Fruit fly (Drosophila melanogaster) whole organism, embryonic: Measurements from ENCODE around the gene gdl.

Experiments
- CG12104 ChIP-seq: fragments of 200-800 bp; sonication (Bioruptor generic); optimal IDR thresholded peaks from 3 replicates; lab custom pipeline; 2016; ENCODE audit warnings: missing biosample characterization, missing genetic modification characterization
- CG16779 ChIP-seq: fragments of 200-800 bp; sonication (Bioruptor generic); IDR thresholded peaks from 2 replicates; pipeline ENCODE4 v1.3.6; 2022; ENCODE audit warnings: missing biosample characterization, missing genetic modification characterization
- CG17328 ChIP-seq: fragments of 200-800 bp; sonication (Bioruptor generic); IDR thresholded peaks from 2 replicates; pipeline ENCODE4 v1.3.6; 2022; ENCODE audit warnings: missing biosample characterization, missing genetic modification characterization
- CG34224 ChIP-seq: fragments of 200-800 bp; sonication (Bioruptor generic); IDR thresholded peaks from 3 replicates; pipeline ENCODE4 v1.3.6; 2022; ENCODE audit warnings: missing biosample characterization, missing genetic modification characterization; ENCODE audit not compliant: partially characterized antibody
- CG5953 ChIP-seq: fragments of 200-800 bp; sonication (Bioruptor generic); IDR thresholded peaks from 2 replicates; pipeline ENCODE4 v1.3.6; 2022; ENCODE audit warnings: missing biosample characterization, missing genetic modification characterization
- D19B ChIP-seq: fragments of 200-800 bp; sonication (Bioruptor generic); optimal IDR thresholded peaks from 2 replicates; lab custom pipeline; 2017; ENCODE audit warnings: missing biosample characterization, mild to moderate bottlenecking, missing genetic modification characterization
- Dbx ChIP-seq: fragments of 200-800 bp; sonication (Bioruptor generic); IDR thresholded peaks from 3 replicates; pipeline ENCODE4 v1.3.6; 2022; ENCODE audit warnings: missing biosample characterization, missing genetic modification characterization
- Dll ChIP-seq: fragments of 200-800 bp; sonication (Bioruptor generic); IDR thresholded peaks from 4 replicates; pipeline ENCODE4 v1.3.6; 2022; ENCODE audit warnings: missing biosample characterization, missing genetic modification characterization; ENCODE audit not compliant: partially characterized antibody
- Hmx ChIP-seq: fragments of 200-800 bp; sonication (Bioruptor generic); optimal IDR thresholded peaks from 2 replicates; lab custom pipeline; 2016; ENCODE audit warnings: missing biosample characterization, missing genetic modification characterization
- gem ChIP-seq: fragments of 200-800 bp; sonication (Bioruptor generic); optimal IDR thresholded peaks from 2 replicates; lab custom pipeline; 2019; ENCODE audit warnings: missing biosample characterization, mild to moderate bottlenecking, missing genetic modification characterization, moderate library complexity
- ttk ChIP-seq: fragments of 200-800 bp; sonication (Bioruptor generic); IDR thresholded peaks from 2 replicates; pipeline ENCODE4 v2.1.2; 2022; ENCODE audit warnings: missing biosample characterization, missing genetic modification characterization

DNA sequence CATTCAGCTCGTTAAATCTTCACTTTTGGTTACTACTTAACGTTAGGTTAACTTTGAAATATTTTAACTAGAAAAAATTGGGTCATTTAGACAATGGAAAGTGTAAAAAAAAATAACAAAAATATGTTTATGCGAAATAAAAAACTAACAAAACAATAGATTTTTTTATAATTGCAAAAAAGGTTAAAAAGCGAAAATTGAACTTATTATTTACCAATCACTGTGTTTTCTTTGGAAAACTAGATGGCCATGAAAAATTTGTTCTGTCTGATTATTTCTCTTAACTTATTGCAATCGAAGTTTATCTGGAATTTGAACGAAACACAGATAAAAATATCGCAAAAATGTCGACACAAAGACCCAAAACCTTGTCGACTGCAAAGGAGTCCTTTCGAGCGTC lies 11.3 kb upstream of the gdl start, which contains the start of gene CG7276:
- no peak for TF ChIP-seq Dbx (GFP tag; lab: Robert Waterston, UW)
- no peak for TF ChIP-seq gem (tag; lab: Kevin White, UChicago)
- TF ChIP-seq CG16779 (GFP tag; lab: Robert Waterston, UW), result no peak
- TF ChIP-seq CG5953 (GFP tag; lab: Robert Waterston, UW), result no peak
- no peak for TF ChIP-seq CG12104
- no peak for TF ChIP-seq ttk (GFP tag; lab: Robert Waterston, UW)
- TF ChIP-seq D19B (GFP tag; lab: Kevin White, UChicago), result no peak
- no peak for TF ChIP-seq CG17328
- no peak for TF ChIP-seq Dll (GFP tag; lab: Robert Waterston, UW)
- TF ChIP-seq CG34224 (GFP tag; lab: Robert Waterston, UW), result no peak
- no peak for TF ChIP-seq Hmx (GFP tag; lab: Kevin White, UChicago)
